Worm (Caenorhabditis elegans): ENCODE results near the gene unc-39.

The unc-39 gene

DNA sequence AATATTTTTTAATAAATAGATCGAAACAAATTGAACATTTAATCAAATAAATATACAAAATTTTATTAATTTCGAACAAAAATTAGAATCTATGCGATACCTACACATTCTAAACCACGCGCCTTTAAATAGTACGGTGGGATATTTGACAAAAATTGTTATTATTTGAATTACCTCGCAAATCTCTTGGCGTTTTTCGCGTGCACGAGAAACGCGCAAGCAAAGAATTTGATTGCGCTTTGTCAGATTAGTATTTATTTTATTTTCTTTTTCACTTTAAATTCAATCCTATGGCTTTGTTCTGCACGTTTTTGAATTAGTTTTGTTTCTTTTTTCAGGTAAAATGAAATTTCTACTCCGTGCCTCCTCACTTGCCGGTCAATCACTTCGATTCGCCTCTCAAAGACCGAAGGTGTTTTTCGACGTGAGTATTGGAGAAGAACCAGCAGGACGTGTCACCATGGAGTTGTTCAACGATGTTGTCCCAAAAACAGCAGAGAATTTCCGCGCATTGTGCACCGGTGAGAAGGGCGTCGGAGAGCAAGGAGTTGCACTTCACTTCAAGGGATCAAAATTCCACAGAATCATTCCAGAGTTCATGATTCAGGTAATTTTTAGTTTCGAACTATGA lies 17.0 kb upstream of the unc-39 start, which contains the start of gene cyn-1 (continued):
- TF ChIP-seq let-607 (tag; optimal IDR thresholded peaks at IDR 0.05) (peak in 1 of 2 experiments; percentile 44), ceh-79 (tag; optimal IDR thresholded peaks at IDR 0.05) (no peak), hmg-1.2 (GFP tag; IDR thresholded peaks at IDR 0.05) (peak; percentile 53), xnd-1 (tag; optimal IDR thresholded peaks at IDR 0.05) (peak; percentile 45), F23B12.7 (tag; optimal IDR thresholded peaks at IDR 0.05; ENCODE audit: insufficient read depth) (peak; percentile 58), attf-5 (GFP tag; optimal IDR thresholded peaks at IDR 0.05) (peak; percentile 32), lin-26 (GFP tag; IDR thresholded peaks at IDR 0.05) (no peak; the same call in 1 of the 2 replicates)

DNA sequence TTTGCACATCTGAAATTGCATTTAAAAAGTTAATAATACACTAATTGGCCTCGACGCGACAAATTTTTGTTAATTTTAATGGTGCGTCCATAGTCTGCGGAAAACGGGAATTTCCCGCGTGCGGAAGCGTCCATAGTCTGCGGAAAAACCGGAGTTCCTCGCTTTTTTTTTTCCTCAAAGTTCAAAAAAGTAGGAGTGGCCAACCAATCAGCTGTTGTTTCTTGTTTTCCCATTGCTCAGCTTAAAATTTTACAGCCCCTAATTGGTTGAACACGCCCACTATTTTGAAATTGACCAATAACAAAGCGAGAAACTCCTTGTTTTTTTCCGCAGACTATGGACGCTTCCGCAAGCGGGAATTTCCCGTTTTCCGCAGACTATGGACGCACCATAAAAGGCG lies 15.5 kb upstream of the unc-39 start:
- 0 out of 2 replicates have a peak, but pooled peaks have one; percentile 28 for TF ChIP-seq nfyb-1 (GFP tag; IDR thresholded peaks at IDR 0.05)

DNA sequence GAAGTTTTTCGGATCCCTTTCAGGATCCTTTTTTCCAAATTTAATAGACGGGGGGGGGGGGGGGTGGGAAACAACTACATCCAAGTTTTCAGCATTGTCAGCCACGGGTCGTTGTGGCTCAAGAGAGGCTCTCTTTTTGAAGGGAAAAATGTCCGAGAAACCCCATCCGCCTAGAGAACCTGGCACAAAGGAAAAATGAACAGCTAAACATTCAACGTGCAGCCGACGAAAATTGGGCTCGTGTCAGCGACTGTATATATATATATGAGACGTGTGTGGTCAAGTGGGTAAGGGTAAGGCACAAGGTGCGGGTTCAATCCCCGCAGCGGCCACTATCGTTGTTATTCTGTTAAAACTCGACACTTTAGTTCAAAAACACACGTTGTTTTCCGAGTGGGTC lies 14.3 kb upstream of the unc-39 start, which contains the start of gene Y49A3A.4:
Gene Y49A3A.4, minus strand, starts transcription at position 314 of the 400 bp plus-strand sequence.
- TF ChIP-seq snpc-4 (GFP tag; optimal IDR thresholded peaks at IDR 0.05) (peak; percentile 82), snpc-4 (tag; optimal IDR thresholded peaks at IDR 0.05) (peak; percentile 77 to 93 (median 83)), efl-1 (GFP tag; optimal IDR thresholded peaks at IDR 0.05) (no peak), B0261.1 (tag; optimal IDR thresholded peaks at IDR 0.05) (no peak), egrh-3 (GFP tag; IDR thresholded peaks at IDR 0.05) (no peak), pbrm-1 (GFP tag; IDR thresholded peaks at IDR 0.05) (0 out of 2 replicates have a peak, but pooled peaks have one; percentile 38), madf-10 (tag; optimal IDR thresholded peaks at IDR 0.05) (no peak), nhr-179 (tag; optimal IDR thresholded peaks at IDR 0.05) (no peak), rcor-1 (GFP tag; IDR thresholded peaks at IDR 0.05) (no peak), F37B4.10 (GFP tag; IDR thresholded peaks at IDR 0.05) (no peak), hmg-1.2 (GFP tag; IDR thresholded peaks at IDR 0.05) (peak; percentile 32; the same call in 1 of the 2 replicates), hmg-20 (GFP tag; IDR thresholded peaks at IDR 0.05) (no peak), T26A5.8 (tag; optimal IDR thresholded peaks at IDR 0.05) (no peak), F49E8.2 (tag; optimal IDR thresholded peaks at IDR 0.05; ENCODE audit: insufficient read depth) (no peak), ztf-28 (GFP tag; IDR thresholded peaks at IDR 0.05) (no peak), ztf-18 (tag; optimal IDR thresholded peaks at IDR 0.05) (peak; percentile 18), nhr-80 (tag; optimal IDR thresholded peaks at IDR 0.05) (no peak), ztf-22 (GFP tag; optimal IDR thresholded peaks at IDR 0.05) (no peak), snpc-3.4 (tag; optimal IDR thresholded peaks at IDR 0.05) (no peak), ztf-6 (GFP tag; IDR thresholded peaks at IDR 0.05) (no peak), tbp1 (GFP tag; optimal IDR thresholded peaks at IDR 0.05) (peak; percentile 47), fkh-3 (tag; optimal IDR thresholded peaks at IDR 0.05) (no peak), ztf-3 (GFP tag; optimal IDR thresholded peaks at IDR 0.05) (no peak), hsf-1 (GFP tag; IDR thresholded peaks at IDR 0.05) (no peak), ceh-79 (tag; optimal IDR thresholded peaks at IDR 0.05) (no peak), egl-44 (GFP tag; IDR thresholded peaks at IDR 0.05) (no peak), sea-2 (GFP tag; IDR thresholded peaks at IDR 0.05) (no peak), ceh-100 (GFP tag; IDR thresholded peaks at IDR 0.05) (no peak), Y67H2A.10 (GFP tag; conservative IDR thresholded peaks at IDR 0.05) (no peak), mes-4 (tag; optimal IDR thresholded peaks at IDR 0.05) (no peak), bed-1 (GFP tag; IDR thresholded peaks at IDR 0.05) (no peak), sdz-38 (tag; optimal IDR thresholded peaks at IDR 0.05) (no peak), bed-2 (GFP tag; IDR thresholded peaks at IDR 0.05) (no peak), somi-1 (GFP tag; optimal IDR thresholded peaks at IDR 0.05) (no peak), gei-17 (GFP tag; optimal IDR thresholded peaks at IDR 0.05) (no peak), madf-3 (GFP tag; IDR thresholded peaks at IDR 0.05) (no peak), zfh-2 (GFP tag; conservative IDR thresholded peaks at IDR 0.05) (0 out of 2 replicates have a peak, but pooled peaks have one; percentile 23), ZK185.1 (tag; optimal IDR thresholded peaks at IDR 0.05; ENCODE audit: poor library complexity, severe bottlenecking) (no peak)

Measured in whole organism, young adult.